Worm (Caenorhabditis elegans): Measurements from ENCODE around the gene mog-3.
A peak's percentile ranks its signal among the peaks of the same experiment; 100 is the strongest.

mog-3 gene

ce11 chrIII:5287877-5288276 lies 20.5 kb upstream of the mog-3 start, which contains the start of gene T15B12.1:
T15B12.1 (plus strand) TSS chrIII:5288177.
- no peak for TF ChIP-seq dmd-4 (tag; optimal IDR thresholded peaks at IDR 0.05; ENCODE audit: borderline replicate concordance)
- TF ChIP-seq sox-2 (GFP tag; IDR thresholded peaks at IDR 0.05): no peak
- no peak for TF ChIP-seq pqm-1 (tag; optimal IDR thresholded peaks at IDR 0.05)
- TF ChIP-seq fkh-6 (tag; optimal IDR thresholded peaks at IDR 0.05): no peak
- TF ChIP-seq pax-1 (tag; optimal IDR thresholded peaks at IDR 0.05): no peak
- TF ChIP-seq gmeb-2 (tag; optimal IDR thresholded peaks at IDR 0.05): no peak
- no peak for TF ChIP-seq unc-3 (GFP tag; conservative IDR thresholded peaks at IDR 0.05)
- TF ChIP-seq unc-3 (tag; optimal IDR thresholded peaks at IDR 0.05): no peak
- TF ChIP-seq pag-3 (tag; optimal IDR thresholded peaks at IDR 0.05; ENCODE audit: borderline replicate concordance): no peak

- TF ChIP-seq hlh-30 (tag; optimal IDR thresholded peaks at IDR 0.05; ENCODE audit: insufficient read depth) (no peak), C38D4.7 (GFP tag; optimal IDR thresholded peaks at IDR 0.05) (no peak), hlh-13 (GFP tag; optimal IDR thresholded peaks at IDR 0.05) (no peak), F13H6.1 (tag; optimal IDR thresholded peaks at IDR 0.05) (no peak), npax-4 (tag; optimal IDR thresholded peaks at IDR 0.05) (no peak), ama-1 (optimal IDR thresholded peaks at IDR 0.05) (no peak), pha-2 (tag; optimal IDR thresholded peaks at IDR 0.05) (no peak), ceh-45 (GFP tag; IDR thresholded peaks at IDR 0.05) (no peak)
These were observed 18.2 kb upstream of the mog-3 start for ce11 chrIII:5290230-5290629.

- TF ChIP-seq ets-4 (tag; optimal IDR thresholded peaks at IDR 0.05) (no peak), elt-2 (tag; optimal IDR thresholded peaks at IDR 0.05) (peak; percentile 23)
These were observed 17.1 kb upstream of the mog-3 start for ce11 chrIII:5291281-5291680.

ce11 chrIII:5294281-5294680 lies 14.1 kb upstream of the mog-3 start:
- TF ChIP-seq unc-55 (GFP tag; optimal IDR thresholded peaks at IDR 0.05) (no peak), ceh-2 (tag; optimal IDR thresholded peaks at IDR 0.05) (no peak), fkh-6 (tag; optimal IDR thresholded peaks at IDR 0.05) (no peak), ceh-31 (tag; optimal IDR thresholded peaks at IDR 0.05) (no peak), pha-4 (tag; optimal IDR thresholded peaks at IDR 0.05) (no peak), T23F11.4 (GFP tag; optimal IDR thresholded peaks at IDR 0.05) (no peak), K02D7.2 (tag; optimal IDR thresholded peaks at IDR 0.05) (no peak), nhr-11 (tag; optimal IDR thresholded peaks at IDR 0.05) (no peak), ama-1 (optimal IDR thresholded peaks at IDR 0.05) (no peak), pax-1 (tag; optimal IDR thresholded peaks at IDR 0.05) (no peak)

- TF ChIP-seq hlh-6 (tag; optimal IDR thresholded peaks at IDR 0.05) (peak; percentile 94), fkh-6 (tag; optimal IDR thresholded peaks at IDR 0.05) (peak; percentile 89), pag-3 (tag; optimal IDR thresholded peaks at IDR 0.05; ENCODE audit: borderline replicate concordance) (no peak), sdc-2 (tag; optimal IDR thresholded peaks at IDR 0.05) (peak; percentile 81), pha-2 (tag; optimal IDR thresholded peaks at IDR 0.05) (peak; percentile 92), ahr-1 (tag; optimal IDR thresholded peaks at IDR 0.05) (peak; percentile 61), C08G9.2 (tag; optimal IDR thresholded peaks at IDR 0.05) (peak; percentile 83), ztf-16 (tag; optimal IDR thresholded peaks at IDR 0.05) (peak; percentile 81), ceh-22 (tag; optimal IDR thresholded peaks at IDR 0.05) (no peak), unc-3 (GFP tag; conservative IDR thresholded peaks at IDR 0.05) (peak; percentile 82), unc-3 (tag; optimal IDR thresholded peaks at IDR 0.05) (peak; percentile 78), pax-1 (tag; optimal IDR thresholded peaks at IDR 0.05) (no peak), hlh-8 (tag; optimal IDR thresholded peaks at IDR 0.05) (peak; percentile 73), C38D4.7 (GFP tag; optimal IDR thresholded peaks at IDR 0.05) (peak; percentile 85), ceh-18 (tag; optimal IDR thresholded peaks at IDR 0.05) (peak; percentile 85), ceh-6 (GFP tag; optimal IDR thresholded peaks at IDR 0.05) (peak; percentile 84), ceh-45 (GFP tag; IDR thresholded peaks at IDR 0.05) (peak; percentile 80), Y22D7AL.16 (tag; optimal IDR thresholded peaks at IDR 0.05) (peak; percentile 80), ceh-30 (tag; optimal IDR thresholded peaks at IDR 0.05) (peak; percentile 60), dve-1 (tag; optimal IDR thresholded peaks at IDR 0.05) (peak; percentile 73), T23F11.4 (GFP tag; optimal IDR thresholded peaks at IDR 0.05) (peak; percentile 81), eyg-1 (tag; optimal IDR thresholded peaks at IDR 0.05) (peak; percentile 63), madf-2 (tag; optimal IDR thresholded peaks at IDR 0.05) (peak; percentile 77), unc-42 (tag; optimal IDR thresholded peaks at IDR 0.05) (no peak), rnt-1 (tag; optimal IDR thresholded peaks at IDR 0.05) (peak; percentile 82), K09A11.1 (tag; optimal IDR thresholded peaks at IDR 0.05; ENCODE audit: insufficient read depth) (peak; percentile 70), hlh-13 (GFP tag; optimal IDR thresholded peaks at IDR 0.05) (peak; percentile 88), ceh-2 (tag; optimal IDR thresholded peaks at IDR 0.05) (peak; percentile 80), unc-86 (tag; optimal IDR thresholded peaks at IDR 0.05) (peak; percentile 87), elt-2 (tag; optimal IDR thresholded peaks at IDR 0.05) (peak; percentile 84), lim-6 (tag; optimal IDR thresholded peaks at IDR 0.05) (peak; percentile 22)
These were observed 13.5 kb upstream of the mog-3 start for ce11 chrIII:5294867-5295266.
